Worm (Caenorhabditis elegans) whole organism, L2 larva: ENCODE measurements around the gene F15B9.6.

Experiments
- C34F6.9 ChIP-seq: fragments of 150-350 bp; optimal IDR thresholded peaks from 2 replicates; lab custom pipeline; 2014; ENCODE audit warnings: missing biosample characterization, missing genetic modification characterization
- F13H6.1 ChIP-seq: sonication (generic microtip); optimal IDR thresholded peaks from 2 replicates; lab custom pipeline; 2016; ENCODE audit warnings: missing genetic modification characterization, missing compliant biosample characterization
- R02D3.7 ChIP-seq: fragments of 150-350 bp; optimal IDR thresholded peaks from 2 replicates; lab custom pipeline; 2014; ENCODE audit warnings: missing biosample characterization, missing genetic modification characterization
- Y55F3AM.14 ChIP-seq: fragments of 200-800 bp; sonication (Bioruptor generic); optimal IDR thresholded peaks from 2 replicates; lab custom pipeline; 2018; ENCODE audit warnings: mild to moderate bottlenecking, missing genetic modification characterization, missing compliant biosample characterization
- alr-1 ChIP-seq: fragments of 150-350 bp; optimal IDR thresholded peaks from 2 replicates; lab custom pipeline; 2014; ENCODE audit warnings: missing biosample characterization, missing genetic modification characterization
- aly-2 ChIP-seq: fragments of 150-350 bp; optimal IDR thresholded peaks from 2 replicates; lab custom pipeline; 2014; ENCODE audit warnings: missing biosample characterization, missing genetic modification characterization
- ama-1 ChIP-seq: fragments of 150-350 bp; optimal IDR thresholded peaks from 2 replicates; lab custom pipeline; 2018; ENCODE audit warnings: inconsistent platforms
- blmp-1 ChIP-seq: sonication (generic microtip); optimal IDR thresholded peaks from 2 replicates; lab custom pipeline; 2017; ENCODE audit warnings: missing genetic modification characterization, mild to moderate bottlenecking, missing compliant biosample characterization, antibody characterized with exemption, moderate library complexity; ENCODE audit not compliant: insufficient read depth
- ceh-82 ChIP-seq: fragments of 150-350 bp; optimal IDR thresholded peaks from 2 replicates; lab custom pipeline; 2014; ENCODE audit warnings: missing biosample characterization, missing genetic modification characterization
- crh-2 ChIP-seq: sonication (generic microtip); optimal IDR thresholded peaks from 2 replicates; lab custom pipeline; 2017; ENCODE audit warnings: missing biosample characterization, missing genetic modification characterization
- dmd-4 ChIP-seq: sonication (generic microtip); optimal IDR thresholded peaks from 2 replicates; lab custom pipeline; 2017; ENCODE audit warnings: missing biosample characterization, missing genetic modification characterization
- egl-27 ChIP-seq: sonication (generic microtip); optimal IDR thresholded peaks from 3 replicates; lab custom pipeline; 2017; ENCODE audit warnings: missing biosample characterization, missing genetic modification reagents, missing genetic modification characterization
- elt-1 ChIP-seq: fragments of 150-350 bp; optimal IDR thresholded peaks from 2 replicates; lab custom pipeline; 2014; ENCODE audit warnings: missing biosample characterization, missing genetic modification characterization
- elt-3 ChIP-seq: sonication (generic microtip); optimal IDR thresholded peaks from 2 replicates; lab custom pipeline; 2017; ENCODE audit warnings: missing biosample characterization, missing genetic modification characterization
- gmeb-1 ChIP-seq: fragments of 150-350 bp; optimal IDR thresholded peaks from 2 replicates; lab custom pipeline; 2014; ENCODE audit warnings: missing biosample characterization, missing genetic modification characterization
- lin-11 ChIP-seq: fragments of 150-350 bp; sonication (generic microtip); optimal IDR thresholded peaks from 2 replicates; lab custom pipeline; 2014; ENCODE audit warnings: missing biosample characterization, missing genetic modification characterization, inconsistent platforms, mixed read lengths
- lin-39 ChIP-seq: fragments of 150-350 bp; optimal IDR thresholded peaks from 2 replicates; lab custom pipeline; 2014; ENCODE audit warnings: missing biosample characterization, missing genetic modification reagents, missing genetic modification characterization
- lsy-2 ChIP-seq, 2 experiments: fragments of 150-350 bp in 1 of 2; sonication (generic microtip) in 1 of 2; optimal IDR thresholded peaks; 2 replicates each; lab custom pipeline; 2014 to 2017; ENCODE audit warnings: missing biosample characterization in 2 of 2, missing genetic modification characterization in 2 of 2
- mab-5 ChIP-seq: fragments of 150-350 bp; optimal IDR thresholded peaks from 2 replicates; lab custom pipeline; 2014; ENCODE audit warnings: missing biosample characterization, missing genetic modification characterization
- nhr-10 ChIP-seq: sonication (generic microtip); optimal IDR thresholded peaks from 2 replicates; lab custom pipeline; 2017; ENCODE audit warnings: missing biosample characterization, missing genetic modification characterization
- nhr-11 ChIP-seq: fragments of 150-350 bp; optimal IDR thresholded peaks from 2 replicates; lab custom pipeline; 2014; ENCODE audit warnings: missing biosample characterization, missing genetic modification characterization
- nhr-12 ChIP-seq: fragments of 150-350 bp; optimal IDR thresholded peaks from 2 replicates; lab custom pipeline; 2014; ENCODE audit warnings: missing biosample characterization, missing genetic modification characterization
- nhr-21 ChIP-seq: fragments of 150-350 bp; optimal IDR thresholded peaks from 2 replicates; lab custom pipeline; 2014; ENCODE audit warnings: missing biosample characterization, missing genetic modification characterization
- nhr-23 ChIP-seq: fragments of 150-350 bp; optimal IDR thresholded peaks from 2 replicates; lab custom pipeline; 2014; ENCODE audit warnings: missing biosample characterization, missing genetic modification reagents, missing genetic modification characterization
- nhr-237 ChIP-seq: fragments of 150-350 bp; optimal IDR thresholded peaks from 2 replicates; lab custom pipeline; 2014; ENCODE audit warnings: missing biosample characterization, missing genetic modification characterization
- nhr-25 ChIP-seq: fragments of 150-350 bp; sonication (generic microtip); optimal IDR thresholded peaks from 3 replicates; lab custom pipeline; 2014; ENCODE audit warnings: missing biosample characterization, missing genetic modification characterization
- peb-1 ChIP-seq: fragments of 150-350 bp; optimal IDR thresholded peaks from 2 replicates; lab custom pipeline; 2014; ENCODE audit warnings: missing biosample characterization, missing genetic modification characterization
- skn-1 ChIP-seq: sonication (generic microtip); optimal IDR thresholded peaks from 2 replicates; lab custom pipeline; 2017; ENCODE audit warnings: missing biosample characterization, missing genetic modification characterization
- sma-3 ChIP-seq: sonication (generic microtip); optimal IDR thresholded peaks from 2 replicates; lab custom pipeline; 2016; ENCODE audit warnings: missing genetic modification reagents, missing genetic modification characterization, missing compliant biosample characterization
- sma-9 ChIP-seq, 2 experiments: fragments of 150-350 bp in 1 of 2; sonication (generic microtip) in 1 of 2; optimal IDR thresholded peaks; 2 replicates each; lab custom pipeline; 2014 to 2016; ENCODE audit warnings: missing genetic modification characterization in 2 of 2, mild to moderate bottlenecking in 1 of 2, missing biosample characterization in 1 of 2, missing compliant biosample characterization in 1 of 2, missing genetic modification reagents in 1 of 2, moderate library complexity in 1 of 2
- snpc-4 ChIP-seq: fragments of 150-350 bp; optimal IDR thresholded peaks from 2 replicates; lab custom pipeline; 2014; ENCODE audit warnings: missing biosample characterization, missing genetic modification characterization
- unc-39 ChIP-seq: fragments of 150-350 bp; optimal IDR thresholded peaks from 2 replicates; lab custom pipeline; 2014; ENCODE audit warnings: missing biosample characterization, missing genetic modification characterization
- unc-55 ChIP-seq: fragments of 150-350 bp; sonication (generic microtip); optimal IDR thresholded peaks from 3 replicates; lab custom pipeline; 2014; ENCODE audit warnings: missing biosample characterization, missing genetic modification reagents, missing genetic modification characterization
- unc-62 ChIP-seq: fragments of 150-350 bp; optimal IDR thresholded peaks from 2 replicates; lab custom pipeline; 2014; ENCODE audit warnings: missing biosample characterization, missing genetic modification reagents, missing genetic modification characterization
- ztf-1 ChIP-seq: fragments of 200-800 bp; sonication (Bioruptor generic); conservative IDR thresholded peaks from 2 replicates; pipeline ENCODE4 v1.3.6; 2022; ENCODE audit warnings: missing genetic modification characterization, missing compliant biosample characterization
- ztf-11 ChIP-seq: sonication (generic microtip); optimal IDR thresholded peaks from 2 replicates; lab custom pipeline; 2017; ENCODE audit warnings: missing biosample characterization, missing genetic modification characterization
- ztf-4 ChIP-seq: fragments of 150-350 bp; optimal IDR thresholded peaks from 2 replicates; lab custom pipeline; 2014; ENCODE audit warnings: missing biosample characterization, missing genetic modification characterization

F15B9.6 gene

ce11 chrV:13013158-13013557 lies 786 bp upstream of the F15B9.6 start, which contains the start of gene try-10:
TSS of gene try-10 (minus strand) at chrV:13013258.
- no peak for TF ChIP-seq aly-2 (tag; lab: Kevin White, UChicago)
- TF ChIP-seq egl-27 (tag; lab: Kevin White, UChicago), result no peak
- TF ChIP-seq dmd-4 (tag; lab: Kevin White, UChicago), result no peak
- no peak for TF ChIP-seq ztf-4

- TF ChIP-seq lin-39 (tag; lab: Kevin White, UChicago) (no peak), unc-55 (GFP tag; lab: Kevin White, UChicago) (no peak), gmeb-1 (tag; lab: Kevin White, UChicago) (no peak), skn-1 (tag; lab: Kevin White, UChicago) (no peak), lin-11 (tag; lab: Kevin White, UChicago) (no peak), F13H6.1 (no peak), nhr-237 (tag; lab: Kevin White, UChicago) (no peak), ztf-1 (GFP tag; lab: Robert Waterston, UW) (no peak)
Measured at ce11 chrV:13018233-13018632, 4.3 kb downstream of the F15B9.6 start.

- TF ChIP-seq C34F6.9 (no peak), crh-2 (no peak), nhr-21 (tag; lab: Kevin White, UChicago) (no peak), elt-3 (tag; lab: Kevin White, UChicago) (no peak), lin-39 (tag; lab: Kevin White, UChicago) (no peak), elt-1 (tag; lab: Kevin White, UChicago) (no peak), sma-9 (GFP tag; optimal IDR thresholded peaks at IDR 0.05; lab: Kevin White, UChicago) (no peak), sma-9 (tag; optimal IDR thresholded peaks at IDR 0.05; lab: Kevin White, UChicago) (no peak), aly-2 (tag; lab: Kevin White, UChicago) (no peak), lsy-2 (tag; optimal IDR thresholded peaks at IDR 0.05; lab: Kevin White, UChicago) (no peak), ceh-82 (no peak), alr-1 (tag; lab: Kevin White, UChicago) (no peak), blmp-1 (tag; lab: Kevin White, UChicago) (no peak), mab-5 (no peak), Y55F3AM.14 (GFP tag; lab: Kevin White, UChicago) (no peak)
Measured at ce11 chrV:13018761-13019160, 4.8 kb downstream of the F15B9.6 start, which contains the start of gene fmi-1. TSS of gene fmi-1 (plus strand) at chrV:13019061.

ce11 chrV:13020014-13020413 lies 6.1 kb downstream of the F15B9.6 start:
- TF ChIP-seq nhr-23 (tag; lab: Kevin White, UChicago), result no peak

- TF ChIP-seq unc-62 (no peak), ztf-4 (no peak), nhr-12 (tag; lab: Kevin White, UChicago) (no peak), unc-55 (GFP tag; lab: Kevin White, UChicago) (no peak), nhr-11 (tag; lab: Kevin White, UChicago) (no peak), aly-2 (tag; lab: Kevin White, UChicago) (no peak), nhr-23 (tag; lab: Kevin White, UChicago) (no peak), peb-1 (tag; lab: Kevin White, UChicago) (no peak), ztf-11 (tag; lab: Kevin White, UChicago) (no peak), elt-3 (tag; lab: Kevin White, UChicago) (no peak)
Measured at ce11 chrV:13020638-13021037, 6.7 kb downstream of the F15B9.6 start.

- TF ChIP-seq ama-1 (lab: Kevin White, UChicago) (no peak), nhr-25 (tag; lab: Kevin White, UChicago) (no peak), R02D3.7 (no peak), sma-3 (GFP tag; lab: Kevin White, UChicago) (no peak), peb-1 (tag; lab: Kevin White, UChicago) (no peak), gmeb-1 (tag; lab: Kevin White, UChicago) (no peak), dmd-4 (tag; lab: Kevin White, UChicago) (no peak), aly-2 (tag; lab: Kevin White, UChicago) (no peak), egl-27 (tag; lab: Kevin White, UChicago) (no peak), unc-39 (tag; lab: Kevin White, UChicago) (no peak), skn-1 (tag; lab: Kevin White, UChicago) (no peak), C34F6.9 (no peak), nhr-10 (tag; lab: Kevin White, UChicago) (no peak), alr-1 (tag; lab: Kevin White, UChicago) (no peak), elt-1 (tag; lab: Kevin White, UChicago) (no peak), snpc-4 (no peak)
Measured at ce11 chrV:13021540-13021939, 7.6 kb downstream of the F15B9.6 start.
